Fruit fly (Drosophila melanogaster): ENCODE results near the gene CG12065.

DNA sequence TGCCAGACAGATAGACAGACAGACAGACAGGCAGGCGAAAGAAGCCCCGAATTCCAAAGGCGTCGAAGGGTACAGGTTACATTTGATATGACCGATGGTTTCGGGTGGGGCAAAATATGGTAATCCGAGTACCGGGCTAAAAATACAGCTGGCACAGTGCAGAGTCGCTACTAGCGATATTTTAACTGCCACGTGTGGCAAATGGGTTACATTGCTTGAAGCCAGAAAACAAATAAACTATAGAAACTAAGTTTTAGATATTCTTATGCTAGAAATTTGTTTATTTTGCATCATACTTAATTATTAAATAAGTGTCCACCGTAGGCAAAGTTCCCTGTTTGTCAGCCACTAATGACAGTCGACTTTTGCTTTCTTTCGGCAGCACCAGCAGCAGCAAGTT is 9.1 kb downstream of the CG12065 start:
- no peak for TF ChIP-seq psq (optimal IDR thresholded peaks at IDR 0.05)
- TF ChIP-seq ttk (optimal IDR thresholded peaks at IDR 0.05) = no peak

Data from Kc167 (cell line).